Fruit fly (Drosophila melanogaster) whole organism, wandering third instar larva: ENCODE measurements around the gene Mic26-27.
A peak's percentile ranks its signal among the peaks of the same experiment; 100 is the strongest.

Experiments used
- Abd-B ChIP-seq: fragments of >200 bp; optimal IDR thresholded peaks from 2 replicates; lab custom pipeline; 2017; ENCODE audit warnings: missing biosample characterization, missing genetic modification characterization
- CG32264 ChIP-seq: fragments of 200-800 bp; sonication (Bioruptor generic); optimal IDR thresholded peaks from 2 replicates; lab custom pipeline; 2016; ENCODE audit warnings: missing biosample characterization, missing genetic modification characterization
- CG9705 ChIP-seq: fragments of 200-800 bp; sonication (Bioruptor generic); optimal IDR thresholded peaks from 2 replicates; lab custom pipeline; 2018; ENCODE audit warnings: missing biosample characterization, mild to moderate bottlenecking, missing genetic modification characterization
- CrebA ChIP-seq: fragments of 200-800 bp; sonication (Bioruptor generic); optimal IDR thresholded peaks from 2 replicates; lab custom pipeline; 2016; ENCODE audit warnings: missing biosample characterization, mild to moderate bottlenecking, missing genetic modification characterization, borderline replicate concordance
- Dfd ChIP-seq: fragments of >200 bp; optimal IDR thresholded peaks from 2 replicates; lab custom pipeline; 2017; ENCODE audit warnings: missing biosample characterization, missing genetic modification characterization
- Dif ChIP-seq: fragments of 200-275, 200-300 bp; sonication (Bioruptor generic); optimal IDR thresholded peaks from 2 replicates; lab custom pipeline; 2018; ENCODE audit warnings: missing biosample characterization, missing genetic modification characterization; ENCODE audit not compliant: partially characterized antibody
- GATAd ChIP-seq: sonication (Bioruptor generic); optimal IDR thresholded peaks from 2 replicates; lab custom pipeline; 2016; ENCODE audit warnings: missing biosample characterization, missing genetic modification characterization
- HLH106 ChIP-seq: fragments of 200-800 bp; optimal IDR thresholded peaks from 3 replicates; lab custom pipeline; 2019; ENCODE audit warnings: missing biosample characterization, mild to moderate bottlenecking, missing genetic modification characterization, moderate library complexity
- Hnf4 ChIP-seq: fragments of 200-800 bp; sonication (Bioruptor generic); optimal IDR thresholded peaks from 2 replicates; lab custom pipeline; 2016; ENCODE audit warnings: missing biosample characterization, mild to moderate bottlenecking, missing genetic modification characterization
- Hr78 ChIP-seq: fragments of >200 bp; optimal IDR thresholded peaks from 2 replicates; lab custom pipeline; 2017; ENCODE audit warnings: missing biosample characterization, missing genetic modification characterization
- Hr83 ChIP-seq: fragments of 200-300 bp; sonication (Bioruptor generic); optimal IDR thresholded peaks from 2 replicates; lab custom pipeline; 2016; ENCODE audit warnings: missing biosample characterization, mild to moderate bottlenecking, missing genetic modification characterization, moderate library complexity; ENCODE audit not compliant: poor library complexity, severe bottlenecking
- Jra ChIP-seq: sonication (Bioruptor generic); optimal IDR thresholded peaks from 2 replicates; lab custom pipeline; 2016; ENCODE audit warnings: missing biosample characterization, missing genetic modification characterization
- Mio ChIP-seq: sonication (Bioruptor generic); optimal IDR thresholded peaks from 2 replicates; lab custom pipeline; 2016; ENCODE audit warnings: missing biosample characterization, missing genetic modification characterization
- Myc ChIP-seq: fragments of >200 bp; optimal IDR thresholded peaks from 2 replicates; lab custom pipeline; 2017
- N ChIP-seq: fragments of >200 bp; optimal IDR thresholded peaks from 2 replicates; lab custom pipeline; 2018; ENCODE audit warnings: missing biosample characterization, missing external identifiers, missing genetic modification characterization
- OdsH ChIP-seq: fragments of 200-800 bp; sonication (Bioruptor generic); optimal IDR thresholded peaks from 2 replicates; lab custom pipeline; 2016; ENCODE audit warnings: missing biosample characterization, mild to moderate bottlenecking, missing genetic modification characterization
- Rel ChIP-seq, 2 experiments: fragments of 200-800 bp; sonication (Bioruptor generic) in 1 of 2; optimal IDR thresholded peaks; 2 replicates in 1 of 2; 3 replicates in 1 of 2; lab custom pipeline; 2016 to 2019; ENCODE audit warnings: mild to moderate bottlenecking in 2 of 2, missing biosample characterization in 2 of 2, missing genetic modification characterization in 2 of 2, moderate library complexity in 1 of 2
- Sp1 ChIP-seq: fragments of 200-800 bp; sonication (Bioruptor generic); optimal IDR thresholded peaks from 3 replicates; lab custom pipeline; 2019; ENCODE audit warnings: missing biosample characterization, mild to moderate bottlenecking, missing genetic modification characterization, moderate library complexity
- Vsx2 ChIP-seq: fragments of 200-300, 225-300 bp; sonication (Bioruptor generic); optimal IDR thresholded peaks from 2 replicates; lab custom pipeline; 2018; ENCODE audit warnings: missing biosample characterization, missing genetic modification characterization; ENCODE audit not compliant: partially characterized antibody
- br ChIP-seq: fragments of 200-800 bp; sonication (Bioruptor generic); optimal IDR thresholded peaks from 2 replicates; lab custom pipeline; 2016; ENCODE audit warnings: missing biosample characterization, missing genetic modification characterization
- brk ChIP-seq: fragments of 200-800 bp; sonication (Bioruptor generic); optimal IDR thresholded peaks from 2 replicates; lab custom pipeline; 2016; ENCODE audit warnings: missing biosample characterization, mild to moderate bottlenecking, missing genetic modification characterization
- dl ChIP-seq, 2 experiments: fragments of 175-275, 200-275 bp in 1 of 2; fragments of 200-275 bp in 1 of 2; sonication (Bioruptor generic); optimal IDR thresholded peaks; lab custom pipeline; 2018; ENCODE audit warnings: mild to moderate bottlenecking in 2 of 2, missing biosample characterization in 2 of 2, missing genetic modification characterization in 2 of 2, moderate library complexity in 2 of 2; ENCODE audit not compliant: partially characterized antibody in 2 of 2, insufficient read depth in 1 of 2
- dmrt93B ChIP-seq: fragments of 200-800 bp; sonication (Bioruptor generic); optimal IDR thresholded peaks from 2 replicates; lab custom pipeline; 2018; ENCODE audit warnings: missing biosample characterization, mild to moderate bottlenecking, missing genetic modification characterization
- dsf ChIP-seq: sonication (Bioruptor generic); optimal IDR thresholded peaks from 2 replicates; lab custom pipeline; 2016; ENCODE audit warnings: missing biosample characterization, missing genetic modification characterization, borderline replicate concordance
- ey ChIP-seq: fragments of 200-800 bp; sonication (Bioruptor generic); optimal IDR thresholded peaks from 2 replicates; lab custom pipeline; 2016; ENCODE audit warnings: missing biosample characterization, missing genetic modification characterization
- foxo ChIP-seq, 2 experiments: fragments of 200-800 bp; sonication (Bioruptor generic); optimal IDR thresholded peaks; 2 replicates in 1 of 2; 3 replicates in 1 of 2; lab custom pipeline; 2016 to 2017; ENCODE audit warnings: missing biosample characterization in 2 of 2, missing genetic modification characterization in 2 of 2
- fru ChIP-seq: fragments of 200-800 bp; sonication (Bioruptor generic); optimal IDR thresholded peaks from 3 replicates; lab custom pipeline; 2016; ENCODE audit warnings: missing biosample characterization, mild to moderate bottlenecking, missing genetic modification characterization
- h ChIP-seq: fragments of 200-800 bp; sonication (Bioruptor generic); optimal IDR thresholded peaks from 3 replicates; lab custom pipeline; 2016; ENCODE audit warnings: missing biosample characterization, mild to moderate bottlenecking, missing genetic modification characterization
- jim ChIP-seq: fragments of 175-275, 200-325 bp; sonication (Bioruptor generic); optimal IDR thresholded peaks from 2 replicates; lab custom pipeline; 2016; ENCODE audit warnings: missing biosample characterization, mild to moderate bottlenecking, missing genetic modification characterization
- lola ChIP-seq: fragments of >200 bp; optimal IDR thresholded peaks from 2 replicates; lab custom pipeline; 2017; ENCODE audit warnings: missing biosample characterization, missing genetic modification characterization
- pan ChIP-seq: fragments of >200 bp; optimal IDR thresholded peaks from 2 replicates; lab custom pipeline; 2017
- psq ChIP-seq: fragments of 200-800 bp; sonication (Bioruptor generic); optimal IDR thresholded peaks from 3 replicates; lab custom pipeline; 2017; ENCODE audit warnings: missing biosample characterization, mild to moderate bottlenecking, missing genetic modification characterization, moderate library complexity
- rgr ChIP-seq: fragments of 200-800 bp; sonication (Bioruptor generic); optimal IDR thresholded peaks from 3 replicates; lab custom pipeline; 2016; ENCODE audit warnings: missing biosample characterization, mild to moderate bottlenecking, missing genetic modification characterization
- sage ChIP-seq: fragments of 200-800 bp; sonication (Bioruptor generic); optimal IDR thresholded peaks from 2 replicates; lab custom pipeline; 2016; ENCODE audit warnings: missing biosample characterization, mild to moderate bottlenecking, missing genetic modification characterization
- sv ChIP-seq: fragments of 200-800 bp; sonication (Bioruptor generic); optimal IDR thresholded peaks from 3 replicates; lab custom pipeline; 2016; ENCODE audit warnings: missing biosample characterization, missing genetic modification characterization
- tai ChIP-seq: sonication (Bioruptor generic); optimal IDR thresholded peaks from 2 replicates; lab custom pipeline; 2016; ENCODE audit warnings: missing biosample characterization, missing genetic modification characterization
- usp ChIP-seq: fragments of >200 bp; optimal IDR thresholded peaks from 2 replicates; lab custom pipeline; 2017; ENCODE audit warnings: missing biosample characterization, missing genetic modification characterization
- woc ChIP-seq: sonication (Bioruptor generic); optimal IDR thresholded peaks from 2 replicates; lab custom pipeline; 2016; ENCODE audit warnings: missing biosample characterization, mild to moderate bottlenecking, missing genetic modification characterization

The Mic26-27 gene

DNA sequence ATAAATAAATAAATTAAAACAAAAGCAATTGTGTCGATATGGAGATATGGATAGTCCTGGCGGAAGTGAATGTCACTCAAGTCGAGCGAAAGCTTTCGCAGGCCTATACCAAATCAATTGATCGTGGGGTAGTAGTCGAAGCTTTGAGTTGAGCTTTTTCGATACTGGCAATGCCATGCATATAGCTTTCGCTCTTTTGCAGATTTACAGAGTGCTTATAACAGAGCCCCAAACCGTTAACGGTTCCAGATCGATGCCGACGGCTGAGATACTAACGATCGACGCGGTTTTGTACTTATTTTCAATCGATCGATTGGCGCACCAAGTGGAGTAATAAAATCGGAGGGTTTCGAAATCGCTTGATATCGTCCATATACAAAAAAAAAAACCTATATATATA lies 25.1 kb upstream of the Mic26-27 start, which contains the start of gene CG8925:
CG8925 (plus strand) TSS at position 245 of the 400 bp plus-strand sequence.
- TF ChIP-seq Vsx2 (GFP tag; lab: Kevin White, UChicago): no peak
- no peak for TF ChIP-seq fru (GFP tag; lab: Kevin White, UChicago)

DNA sequence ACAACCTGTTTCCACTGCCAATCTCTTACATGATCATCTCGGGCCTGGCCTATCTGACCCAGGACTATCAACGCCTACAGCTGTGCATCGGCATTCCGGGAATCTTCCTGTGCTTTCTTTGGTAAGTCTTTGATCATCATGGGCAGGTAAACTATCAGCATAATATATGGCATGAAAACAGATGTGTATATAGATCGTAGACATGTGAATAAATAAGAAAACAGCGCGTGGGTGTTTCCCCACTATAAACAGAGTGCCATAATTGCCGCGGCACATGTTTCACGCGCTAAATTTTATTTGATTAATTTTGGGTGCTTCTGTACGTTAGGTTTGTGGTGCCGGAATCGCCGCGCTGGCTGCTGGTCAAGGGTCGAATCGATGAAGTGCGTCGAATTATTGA lies 21.4 kb upstream of the Mic26-27 start:
- TF ChIP-seq Hnf4 (GFP tag; lab: Kevin White, UChicago) (no peak), Jra (GFP tag; lab: Kevin White, UChicago) (no peak), br (no peak), lola (no peak)

DNA sequence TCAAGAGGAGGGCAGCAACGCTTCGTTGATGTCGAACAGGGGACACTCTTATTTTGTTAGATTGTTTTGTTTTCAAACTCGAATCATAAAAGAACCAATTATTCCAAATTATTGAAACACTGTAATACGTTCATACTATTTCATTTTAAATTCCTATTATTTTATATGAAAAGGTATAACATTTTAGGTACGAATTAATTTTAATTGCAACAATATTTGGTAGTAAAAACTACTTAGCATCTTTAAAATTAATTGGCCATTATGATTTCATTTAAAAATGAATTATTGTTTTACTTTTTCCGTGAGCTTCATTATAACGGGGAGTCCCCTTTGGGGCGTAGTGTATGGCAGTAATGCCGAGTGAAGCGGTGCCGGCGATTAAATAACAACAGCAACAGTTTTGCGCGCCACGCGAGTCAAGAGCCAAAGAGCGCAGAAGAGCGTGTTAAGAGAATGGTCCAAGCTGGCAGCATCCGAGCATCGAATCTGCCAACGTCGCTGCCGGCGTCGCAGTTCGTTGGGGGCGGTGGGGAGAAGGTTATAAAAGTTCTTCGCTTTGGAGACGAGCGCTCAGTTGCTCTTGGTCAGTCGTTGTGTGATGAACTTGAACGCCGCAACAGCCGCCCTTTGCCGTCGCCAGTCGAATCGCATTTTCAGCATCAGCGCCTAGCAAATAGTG lies 11.0 kb upstream of the Mic26-27 start:
- TF ChIP-seq Mio (GFP tag; lab: Kevin White, UChicago) (no peak), h (peak; percentile 73), dmrt93B (GFP tag; lab: Kevin White, UChicago) (peak; percentile 33), Dfd (GFP tag; lab: Kevin White, UChicago) (no peak), br (peak; percentile 42), CG32264 (GFP tag; lab: Kevin White, UChicago) (no peak), usp (GFP tag; lab: Kevin White, UChicago) (no peak), dl (GFP tag; optimal IDR thresholded peaks at IDR 0.05; lab: Kevin White, UChicago; ENCODE audit: insufficient read depth in 1 of 2, partially characterized antibody in 2 of 2) (peak; percentile 15 to 68), dsf (GFP tag; lab: Kevin White, UChicago) (no peak), sage (GFP tag; lab: Kevin White, UChicago) (no peak), fru (GFP tag; lab: Kevin White, UChicago) (peak; percentile 97), GATAd (no peak), pan (lab: Kevin White, UChicago) (no peak), Dif (GFP tag; lab: Kevin White, UChicago) (peak; percentile 35), OdsH (peak; percentile 79), Hr78 (GFP tag; lab: Kevin White, UChicago) (no peak), lola (no peak), Abd-B (GFP tag; lab: Kevin White, UChicago) (no peak), Vsx2 (GFP tag; lab: Kevin White, UChicago) (peak; percentile 1), CrebA (no peak), CG9705 (no peak), brk (GFP tag; lab: Kevin White, UChicago) (no peak), jim (GFP tag; lab: Kevin White, UChicago) (no peak), sv (GFP tag; lab: Kevin White, UChicago) (peak; percentile 33), tai (GFP tag; lab: Kevin White, UChicago) (no peak), HLH106 (peak; percentile 61), woc (GFP tag; lab: Kevin White, UChicago) (peak; percentile 62), N (GFP tag; lab: Kevin White, UChicago) (no peak), psq (GFP tag; lab: Kevin White, UChicago) (peak; percentile 58), Rel (GFP tag; optimal IDR thresholded peaks at IDR 0.05; lab: Kevin White, UChicago) (no peak), Rel (tag; optimal IDR thresholded peaks at IDR 0.05; lab: Kevin White, UChicago) (peak; percentile 89), Myc (lab: Kevin White, UChicago) (no peak), Hnf4 (GFP tag; lab: Kevin White, UChicago) (no peak), Hr83 (GFP tag; lab: Kevin White, UChicago) (no peak), ey (GFP tag; lab: Kevin White, UChicago) (peak; percentile 65), foxo (GFP tag; optimal IDR thresholded peaks at IDR 0.05; lab: Kevin White, UChicago) (peak in 1 of 2 experiments; percentile 67), rgr (GFP tag; lab: Kevin White, UChicago) (peak; percentile 51), Sp1 (GFP tag; lab: Kevin White, UChicago) (peak; percentile 65), Jra (GFP tag; lab: Kevin White, UChicago) (no peak)
